Fruit fly (Drosophila melanogaster) whole organism, embryonic: ENCODE results near the gene usp.

Source experiments
- abd-A ChIP-seq: fragments of 200-800 bp; sonication (Bioruptor generic); optimal IDR thresholded peaks from 3 replicates; lab custom pipeline; 2019; ENCODE audit warnings: missing biosample characterization, mild to moderate bottlenecking, missing genetic modification characterization, moderate library complexity
- kay ChIP-seq: fragments of 200-800 bp; sonication (Bioruptor generic); optimal IDR thresholded peaks from 2 replicates; lab custom pipeline; 2016; ENCODE audit warnings: missing biosample characterization, missing genetic modification characterization
- salm ChIP-seq: fragments of 200-800 bp; sonication (Bioruptor generic); optimal IDR thresholded peaks from 2 replicates; lab custom pipeline; 2018; ENCODE audit warnings: missing biosample characterization, mild to moderate bottlenecking, missing genetic modification characterization
- sima ChIP-seq: fragments of 200-800 bp; sonication (Bioruptor generic); optimal IDR thresholded peaks from 2 replicates; lab custom pipeline; 2016; ENCODE audit warnings: missing biosample characterization, missing genetic modification characterization

dm6 chrX:2068292-2068691, 26.2 kb upstream of the usp start, which contains the start of gene CG4194:
- no peak for TF ChIP-seq sima
- no peak for TF ChIP-seq kay
- TF ChIP-seq salm (tag; lab: Kevin White, UChicago) = no peak
- TF ChIP-seq abd-A (tag; lab: Kevin White, UChicago) = no peak
